Worm (Caenorhabditis elegans) whole organism, late embryonic: Measurements from ENCODE around the gene C17F4.12.

Experiments
- C08G9.2 ChIP-seq: sonication (generic microtip); optimal IDR thresholded peaks from 2 replicates; lab custom pipeline; 2016; ENCODE audit warnings: mild to moderate bottlenecking, missing genetic modification characterization, moderate library complexity, missing compliant biosample characterization
- C38D4.7 ChIP-seq: fragments of 200-800 bp; sonication (Bioruptor generic); optimal IDR thresholded peaks from 2 replicates; lab custom pipeline; 2018; ENCODE audit warnings: mild to moderate bottlenecking, missing genetic modification characterization, moderate library complexity, missing compliant biosample characterization
- F13H6.1 ChIP-seq: sonication (generic microtip); optimal IDR thresholded peaks from 2 replicates; lab custom pipeline; 2016; ENCODE audit warnings: missing genetic modification characterization, missing compliant biosample characterization
- K09A11.1 ChIP-seq: sonication (generic microtip); optimal IDR thresholded peaks from 2 replicates; lab custom pipeline; 2017; ENCODE audit warnings: antibody characterized with exemption, mild to moderate bottlenecking, missing genetic modification characterization, missing compliant biosample characterization; ENCODE audit not compliant: insufficient read depth
- T23F11.4 ChIP-seq: fragments of 200-800 bp; sonication (Bioruptor generic); optimal IDR thresholded peaks from 2 replicates; lab custom pipeline; 2018; ENCODE audit warnings: mild to moderate bottlenecking, missing genetic modification characterization, missing compliant biosample characterization
- Y22D7AL.16 ChIP-seq: sonication (generic microtip); optimal IDR thresholded peaks from 2 replicates; lab custom pipeline; 2016; ENCODE audit warnings: missing genetic modification characterization, missing compliant biosample characterization
- ahr-1 ChIP-seq: sonication (generic microtip); optimal IDR thresholded peaks from 2 replicates; lab custom pipeline; 2016; ENCODE audit warnings: missing genetic modification characterization, missing compliant biosample characterization
- ama-1 ChIP-seq: fragments of 150-350 bp; optimal IDR thresholded peaks from 2 replicates; lab custom pipeline; 2014
- ceh-19 ChIP-seq: fragments of 200-800 bp; sonication (Bioruptor generic); optimal IDR thresholded peaks from 2 replicates; lab custom pipeline; 2018; ENCODE audit warnings: mild to moderate bottlenecking, missing genetic modification characterization, missing compliant biosample characterization
- ceh-24 ChIP-seq: sonication (generic microtip); optimal IDR thresholded peaks from 2 replicates; lab custom pipeline; 2016; ENCODE audit warnings: mild to moderate bottlenecking, missing genetic modification characterization, missing compliant biosample characterization
- ceh-30 ChIP-seq: fragments of 150-350 bp; optimal IDR thresholded peaks from 2 replicates; lab custom pipeline; 2014; ENCODE audit warnings: missing biosample characterization, missing genetic modification characterization
- ceh-34 ChIP-seq: sonication (generic microtip); optimal IDR thresholded peaks from 2 replicates; lab custom pipeline; 2016; ENCODE audit warnings: mild to moderate bottlenecking, missing genetic modification characterization, missing compliant biosample characterization
- ceh-48 ChIP-seq: sonication (generic microtip); optimal IDR thresholded peaks from 2 replicates; lab custom pipeline; 2016; ENCODE audit warnings: missing genetic modification characterization, inconsistent platforms, missing compliant biosample characterization
- ceh-9 ChIP-seq: sonication (generic microtip); optimal IDR thresholded peaks from 2 replicates; lab custom pipeline; 2016; ENCODE audit warnings: mild to moderate bottlenecking, missing genetic modification characterization, inconsistent platforms, missing compliant biosample characterization
- che-1 ChIP-seq: sonication (generic microtip); optimal IDR thresholded peaks from 2 replicates; lab custom pipeline; 2016; ENCODE audit warnings: mild to moderate bottlenecking, missing genetic modification characterization, missing compliant biosample characterization
- dmd-4 ChIP-seq: sonication (generic microtip); optimal IDR thresholded peaks from 2 replicates; lab custom pipeline; 2016; ENCODE audit warnings: borderline replicate concordance, missing genetic modification characterization, missing compliant biosample characterization
- eyg-1 ChIP-seq: sonication (generic microtip); optimal IDR thresholded peaks from 2 replicates; lab custom pipeline; 2016; ENCODE audit warnings: missing genotype, missing genetic modification characterization, missing compliant biosample characterization
- fax-1 ChIP-seq: sonication (generic microtip); optimal IDR thresholded peaks from 2 replicates; lab custom pipeline; 2016; ENCODE audit warnings: missing genotype, missing genetic modification characterization, missing compliant biosample characterization
- fkh-10 ChIP-seq: fragments of 150-350 bp; optimal IDR thresholded peaks from 2 replicates; lab custom pipeline; 2014; ENCODE audit warnings: missing biosample characterization, missing genetic modification reagents, missing genetic modification characterization
- hlh-13 ChIP-seq: fragments of 200-800 bp; sonication (Bioruptor generic); optimal IDR thresholded peaks from 2 replicates; lab custom pipeline; 2018; ENCODE audit warnings: mild to moderate bottlenecking, missing genetic modification characterization, missing compliant biosample characterization
- hlh-6 ChIP-seq: sonication (generic microtip); optimal IDR thresholded peaks from 2 replicates; lab custom pipeline; 2016; ENCODE audit warnings: missing genotype, missing genetic modification characterization, missing compliant biosample characterization
- hlh-8 ChIP-seq: sonication (generic microtip); optimal IDR thresholded peaks from 2 replicates; lab custom pipeline; 2016; ENCODE audit warnings: missing genotype, missing genetic modification characterization, missing compliant biosample characterization
- lim-6 ChIP-seq: sonication (generic microtip); optimal IDR thresholded peaks from 2 replicates; lab custom pipeline; 2016; ENCODE audit warnings: missing genetic modification characterization, missing compliant biosample characterization
- nfya-1 ChIP-seq: sonication (generic microtip); optimal IDR thresholded peaks from 2 replicates; lab custom pipeline; 2017; ENCODE audit warnings: missing genetic modification characterization, mild to moderate bottlenecking, missing compliant biosample characterization, antibody characterized with exemption, moderate library complexity
- nhr-11 ChIP-seq: fragments of 150-350 bp; optimal IDR thresholded peaks from 2 replicates; lab custom pipeline; 2014; ENCODE audit warnings: missing biosample characterization, missing genetic modification characterization
- npax-4 ChIP-seq: sonication (generic microtip); optimal IDR thresholded peaks from 2 replicates; lab custom pipeline; 2016; ENCODE audit warnings: missing genetic modification characterization, missing compliant biosample characterization
- pax-1 ChIP-seq: fragments of 150-350 bp; optimal IDR thresholded peaks from 2 replicates; lab custom pipeline; 2014; ENCODE audit warnings: missing biosample characterization, missing genetic modification characterization
- pha-4 ChIP-seq: fragments of 150-350 bp; optimal IDR thresholded peaks from 2 replicates; lab custom pipeline; 2018; ENCODE audit warnings: missing biosample characterization, missing genetic modification reagents, missing genetic modification characterization
- pros-1 ChIP-seq: fragments of 150-350 bp; optimal IDR thresholded peaks from 2 replicates; lab custom pipeline; 2014; ENCODE audit warnings: missing biosample characterization, missing genetic modification reagents, missing genetic modification characterization
- ref-2 ChIP-seq: sonication (generic microtip); optimal IDR thresholded peaks from 2 replicates; lab custom pipeline; 2016; ENCODE audit warnings: missing genetic modification characterization, missing compliant biosample characterization
- rnt-1 ChIP-seq: sonication (generic microtip); optimal IDR thresholded peaks from 2 replicates; lab custom pipeline; 2016; ENCODE audit warnings: missing genetic modification characterization, missing compliant biosample characterization
- sox-2 ChIP-seq: fragments of 200-800 bp; sonication (Bioruptor generic); IDR thresholded peaks from 2 replicates; pipeline ENCODE4 v1.3.6; 2022; ENCODE audit warnings: missing genetic modification reagents, missing genetic modification characterization, missing compliant biosample characterization
- sox-4 ChIP-seq: sonication (generic microtip); optimal IDR thresholded peaks from 2 replicates; lab custom pipeline; 2017; ENCODE audit warnings: mild to moderate bottlenecking, missing genetic modification characterization, inconsistent platforms, missing compliant biosample characterization
- syd-9 ChIP-seq: sonication (generic microtip); optimal IDR thresholded peaks from 2 replicates; lab custom pipeline; 2016; ENCODE audit warnings: mild to moderate bottlenecking, missing genetic modification characterization, moderate library complexity, missing compliant biosample characterization
- tbx-2 ChIP-seq: sonication (generic microtip); optimal IDR thresholded peaks from 2 replicates; lab custom pipeline; 2016; ENCODE audit warnings: missing genetic modification characterization, missing compliant biosample characterization
- tbx-7 ChIP-seq: sonication (generic microtip); optimal IDR thresholded peaks from 2 replicates; lab custom pipeline; 2016; ENCODE audit warnings: missing genotype, missing genetic modification characterization, missing compliant biosample characterization
- unc-3 ChIP-seq, 2 experiments: fragments of 200-800 bp in 1 of 2; sonication (Bioruptor generic) in 1 of 2; sonication (generic microtip) in 1 of 2; conservative IDR thresholded peaks in 1 of 2; optimal IDR thresholded peaks in 1 of 2; 2 replicates each; pipeline versions ENCODE4 v1.3.6 to Lab custom; 2016 to 2022; ENCODE audit warnings: missing compliant biosample characterization in 2 of 2, missing genetic modification characterization in 2 of 2, missing genetic modification reagents in 1 of 2
- unc-86 ChIP-seq: sonication (generic microtip); optimal IDR thresholded peaks from 2 replicates; lab custom pipeline; 2016; ENCODE audit warnings: missing genetic modification characterization, missing compliant biosample characterization
- ztf-16 ChIP-seq: sonication (generic microtip); optimal IDR thresholded peaks from 2 replicates; lab custom pipeline; 2017; ENCODE audit warnings: missing genetic modification characterization, missing compliant biosample characterization

C17F4.12 gene

ce11 chrII:3234725-3235124, 9.2 kb downstream of the C17F4.12 start, which contains the start of gene C17F4.8:
Gene C17F4.8 (minus strand): TSS chrII:3234825.
- no peak for TF ChIP-seq ahr-1 (tag; lab: Kevin White, UChicago)
- TF ChIP-seq npax-4 (tag; lab: Kevin White, UChicago): no peak
- no peak for TF ChIP-seq dmd-4 (tag; lab: Kevin White, UChicago)

- TF ChIP-seq C38D4.7 (GFP tag; lab: Kevin White, UChicago) (no peak), ceh-48 (tag; lab: Kevin White, UChicago) (no peak), fax-1 (tag; lab: Kevin White, UChicago) (no peak), lim-6 (tag; lab: Kevin White, UChicago) (no peak), T23F11.4 (GFP tag; lab: Kevin White, UChicago) (no peak), ceh-34 (no peak), eyg-1 (no peak), nhr-11 (tag; lab: Kevin White, UChicago) (no peak), F13H6.1 (tag; lab: Kevin White, UChicago) (no peak), sox-2 (no peak), hlh-13 (no peak), unc-86 (tag; lab: Kevin White, UChicago) (no peak), rnt-1 (no peak), che-1 (no peak), nfya-1 (tag; lab: Kevin White, UChicago) (no peak), pax-1 (tag; lab: Kevin White, UChicago) (no peak)
Measured at ce11 chrII:3230422-3230821, 13.5 kb downstream of the C17F4.12 start, which contains the start of gene srh-297. Gene srh-297 (minus strand): TSS chrII:3230522.

ce11 chrII:3225780-3226179, 18.2 kb downstream of the C17F4.12 start, which contains the start of gene ZC239.17:
Gene ZC239.17 (minus strand): TSS chrII:3225880.
- TF ChIP-seq syd-9 (tag; lab: Kevin White, UChicago) (no peak), unc-3 (GFP tag; conservative IDR thresholded peaks at IDR 0.05; lab: Robert Waterston, UW) (no peak), unc-3 (tag; optimal IDR thresholded peaks at IDR 0.05; lab: Kevin White, UChicago) (no peak), pha-4 (tag; lab: Kevin White, UChicago) (no peak), fkh-10 (GFP tag; lab: Kevin White, UChicago) (no peak), sox-4 (tag; lab: Kevin White, UChicago) (no peak), hlh-6 (tag; lab: Kevin White, UChicago) (no peak), T23F11.4 (GFP tag; lab: Kevin White, UChicago) (no peak), K09A11.1 (tag; lab: Kevin White, UChicago) (no peak), nfya-1 (tag; lab: Kevin White, UChicago) (no peak), fax-1 (tag; lab: Kevin White, UChicago) (no peak)

ce11 chrII:3225200-3225599, 18.8 kb downstream of the C17F4.12 start, which contains the start of gene ZC239.16:
Gene ZC239.16 (minus strand): TSS chrII:3225319.
- TF ChIP-seq hlh-8 (tag; lab: Kevin White, UChicago) (no peak), Y22D7AL.16 (tag; lab: Kevin White, UChicago) (no peak), pros-1 (tag; lab: Kevin White, UChicago) (no peak), ceh-19 (GFP tag; lab: Kevin White, UChicago) (no peak), sox-2 (no peak), sox-4 (tag; lab: Kevin White, UChicago) (no peak), ceh-30 (tag; lab: Kevin White, UChicago) (no peak), ceh-9 (tag; lab: Kevin White, UChicago) (no peak), tbx-2 (no peak), tbx-7 (tag; lab: Kevin White, UChicago) (no peak), rnt-1 (no peak), eyg-1 (no peak), C38D4.7 (GFP tag; lab: Kevin White, UChicago) (no peak), C08G9.2 (no peak), nhr-11 (tag; lab: Kevin White, UChicago) (no peak), ref-2 (tag; lab: Kevin White, UChicago) (no peak), K09A11.1 (tag; lab: Kevin White, UChicago) (no peak), ceh-24 (tag; lab: Kevin White, UChicago) (no peak), ztf-16 (tag; lab: Kevin White, UChicago) (no peak), ama-1 (lab: Kevin White, UChicago) (no peak)
